Worm (Caenorhabditis elegans) whole organism, L3 larva: Measurements from ENCODE around the gene F08F8.6.

Experiments
- ceh-16 ChIP-seq: sonication (generic microtip); optimal IDR thresholded peaks from 2 replicates; lab custom pipeline; 2017; ENCODE audit warnings: missing biosample characterization, missing genetic modification characterization
- ceh-82 ChIP-seq: fragments of 150-350 bp; optimal IDR thresholded peaks from 2 replicates; lab custom pipeline; 2014; ENCODE audit warnings: missing biosample characterization, missing genetic modification characterization
- jun-1 ChIP-seq: fragments of 150-350 bp; optimal IDR thresholded peaks from 2 replicates; lab custom pipeline; 2014; ENCODE audit warnings: missing biosample characterization, missing genetic modification reagents, missing genetic modification characterization
- lin-15B ChIP-seq: fragments of 150-350 bp; optimal IDR thresholded peaks from 2 replicates; lab custom pipeline; 2014; ENCODE audit warnings: missing biosample characterization, missing genetic modification characterization
- nfya-1 ChIP-seq: sonication (generic microtip); optimal IDR thresholded peaks from 2 replicates; lab custom pipeline; 2017; ENCODE audit warnings: missing genetic modification characterization, mild to moderate bottlenecking, missing compliant biosample characterization, antibody characterized with exemption, moderate library complexity; ENCODE audit not compliant: insufficient read depth
- nhr-12 ChIP-seq: fragments of 150-350 bp; optimal IDR thresholded peaks from 2 replicates; lab custom pipeline; 2014; ENCODE audit warnings: missing biosample characterization, missing genetic modification characterization
- nhr-237 ChIP-seq: fragments of 150-350 bp; optimal IDR thresholded peaks from 2 replicates; lab custom pipeline; 2014; ENCODE audit warnings: missing biosample characterization, missing genetic modification characterization
- sea-2 ChIP-seq: fragments of 150-350 bp; sonication (generic microtip); optimal IDR thresholded peaks from 4 replicates; lab custom pipeline; 2014; ENCODE audit warnings: missing biosample characterization, missing genetic modification reagents, missing genetic modification characterization
- unc-39 ChIP-seq: sonication (generic microtip); optimal IDR thresholded peaks from 4 replicates; lab custom pipeline; 2017; ENCODE audit warnings: missing biosample characterization, missing genetic modification characterization
- unc-62 ChIP-seq: fragments of 150-350 bp; sonication (generic microtip); optimal IDR thresholded peaks from 4 replicates; lab custom pipeline; 2014; ENCODE audit warnings: missing biosample characterization, missing genetic modification reagents, missing genetic modification characterization

DNA sequence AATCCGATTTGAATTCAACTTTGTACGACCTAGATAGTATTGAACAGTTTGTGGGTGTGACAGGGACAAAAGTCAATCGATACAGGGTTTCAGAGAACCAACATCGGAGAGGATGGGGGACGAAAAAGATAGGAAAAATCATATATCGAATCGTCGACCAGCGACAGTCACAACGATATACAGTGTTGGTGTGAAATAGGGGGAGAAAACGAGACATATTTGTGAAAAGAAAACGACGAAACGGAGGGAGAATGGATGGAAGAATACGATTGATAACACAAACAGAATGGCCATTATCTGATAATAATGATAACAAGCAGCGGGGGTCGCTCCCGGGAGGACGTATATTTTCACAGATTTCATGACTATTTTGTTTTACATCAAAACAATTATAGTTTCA, 31.9 kb downstream of the F08F8.6 start:
- TF ChIP-seq nfya-1 (no peak), nhr-237 (tag; lab: Kevin White, UChicago) (no peak), lin-15B (tag; lab: Kevin White, UChicago) (no peak), unc-62 (no peak), ceh-16 (tag; lab: Kevin White, UChicago) (no peak), nhr-12 (tag; lab: Kevin White, UChicago) (no peak), ceh-82 (tag; lab: Kevin White, UChicago) (no peak), jun-1 (tag; lab: Kevin White, UChicago) (no peak), unc-39 (tag; lab: Kevin White, UChicago) (no peak), sea-2 (no peak)
